Worm (Caenorhabditis elegans) whole organism, midembryonic: ENCODE measurements around the gene F53A9.7.

Experiments used
- cog-1 ChIP-seq: sonication (generic microtip); optimal IDR thresholded peaks from 2 replicates; lab custom pipeline; 2016; ENCODE audit warnings: missing genetic modification characterization, missing compliant biosample characterization
- klf-2 ChIP-seq: fragments of 200-800 bp; sonication (Bioruptor generic); conservative IDR thresholded peaks from 2 replicates; pipeline ENCODE4 v1.3.6; 2022; ENCODE audit warnings: missing genetic modification reagents, missing genetic modification characterization, missing compliant biosample characterization
- med-1 ChIP-seq: sonication (generic microtip); optimal IDR thresholded peaks from 2 replicates; lab custom pipeline; 2017; ENCODE audit warnings: missing genetic modification characterization, mild to moderate bottlenecking, missing compliant biosample characterization, antibody characterized with exemption, missing genetic modification reagents; ENCODE audit not compliant: insufficient read depth
- ref-1 ChIP-seq: fragments of 200-800 bp; sonication (Bioruptor generic); conservative IDR thresholded peaks from 2 replicates; pipeline ENCODE4 v1.3.6; 2022; ENCODE audit warnings: missing genetic modification reagents, missing genetic modification characterization, missing compliant biosample characterization
- tab-1 ChIP-seq: fragments of 200-800 bp; sonication (Bioruptor generic); IDR thresholded peaks from 2 replicates; pipeline ENCODE4 v1.3.6; 2022; ENCODE audit warnings: missing genetic modification characterization, missing compliant biosample characterization
- ztf-23 ChIP-seq: fragments of 200-800 bp; sonication (Bioruptor generic); IDR thresholded peaks from 2 replicates; pipeline ENCODE4 v1.3.6; 2022; ENCODE audit warnings: missing genetic modification reagents, missing genetic modification characterization, missing compliant biosample characterization
- ztf-29 ChIP-seq: fragments of 200-800 bp; sonication (Bioruptor generic); IDR thresholded peaks from 2 replicates; pipeline ENCODE4 v1.3.6; 2022; ENCODE audit warnings: missing genetic modification reagents, missing genetic modification characterization, missing compliant biosample characterization

ce11 chrX:8708053-8708452, 8.7 kb downstream of the F53A9.7 start, which contains the start of gene F53A9.3:
- no peak for TF ChIP-seq klf-2 (GFP tag; lab: Robert Waterston, UW)
- TF ChIP-seq ztf-29 (GFP tag; lab: Robert Waterston, UW) = no peak
- no peak for TF ChIP-seq cog-1 (tag; lab: Kevin White, UChicago)
- no peak for TF ChIP-seq med-1 (GFP tag; lab: Kevin White, UChicago)
- no peak for TF ChIP-seq ztf-23
- TF ChIP-seq tab-1 (GFP tag; lab: Robert Waterston, UW) = no peak
- no peak for TF ChIP-seq ref-1
